1 fruit fly cellular context compared by ENCODE assay signal in the genomic region with DNA sequence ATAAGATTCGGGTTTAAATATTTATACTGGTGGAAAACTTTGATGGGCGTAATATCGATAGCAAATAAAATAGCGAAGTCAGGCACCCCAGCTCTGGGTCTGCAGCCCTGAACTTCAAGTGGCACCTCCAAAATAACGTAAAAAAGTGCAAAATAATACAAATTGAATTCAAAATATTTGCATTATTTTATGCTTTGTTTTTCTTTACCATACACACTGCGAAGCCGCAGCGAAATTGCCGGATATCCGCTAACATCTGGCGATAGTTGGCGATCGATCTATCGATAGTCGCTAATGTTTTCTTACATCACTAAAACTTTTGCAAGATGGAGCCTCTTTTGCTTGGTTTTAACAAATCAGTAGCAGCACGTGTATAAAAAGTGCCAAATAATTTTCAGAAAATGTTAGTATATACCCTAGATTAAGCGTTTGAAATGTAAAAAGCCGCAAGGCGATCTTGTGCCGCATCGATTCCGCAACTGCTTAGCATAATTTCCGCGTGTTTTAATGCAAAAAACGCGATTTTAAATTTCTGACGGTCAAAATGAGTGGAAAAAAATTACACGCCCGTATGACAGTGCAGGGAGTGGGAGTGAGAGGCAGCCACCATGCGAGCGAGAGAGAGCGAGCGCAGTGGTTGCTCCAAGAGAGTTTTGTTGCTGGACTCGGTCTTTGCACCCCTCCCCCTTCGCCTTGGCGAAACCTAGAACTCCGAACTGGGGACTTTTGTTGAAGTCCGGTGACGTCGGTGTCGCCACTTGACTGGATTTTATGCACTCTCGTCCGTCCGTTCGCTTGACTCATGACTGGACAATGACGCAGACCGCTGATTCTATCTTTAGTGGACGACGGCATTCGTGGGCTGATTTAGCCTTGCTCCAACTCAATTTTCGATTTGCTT.
TF ChIP-seq lines count a peak whose summit lies in the region.

A gene (plus strand): TSS at position 332 of the 901 bp plus-strand sequence.

TF ChIP-seq in whole organism, embryonic, 481 proteins besides CTCF, POLR2A, EP300 and RAD21 (continued from another document and continues in another):
- TF ChIP-seq Sry-δ (GFP tag; optimal IDR thresholded peaks at IDR 0.05; lab: Kevin White, UChicago) = peak; percentile 95
- peak; percentile 19 for TF ChIP-seq schlank (tag; optimal IDR thresholded peaks at IDR 0.05; lab: Kevin White, UChicago)
- no peak for TF ChIP-seq Dfd (GFP tag; optimal IDR thresholded peaks at IDR 0.05; lab: Kevin White, UChicago)
- peak; percentile 20 for TF ChIP-seq CG13624 (GFP tag; optimal IDR thresholded peaks at IDR 0.05; lab: Kevin White, UChicago)
- peak; percentile 12 for TF ChIP-seq Ssrp (tag; optimal IDR thresholded peaks at IDR 0.05; lab: Kevin White, UChicago)
- peak; percentile 75 for TF ChIP-seq gcm (GFP tag; optimal IDR thresholded peaks at IDR 0.05; lab: Kevin White, UChicago)
- TF ChIP-seq CHES-1-like (GFP tag; optimal IDR thresholded peaks at IDR 0.05; lab: Kevin White, UChicago) = no peak
- TF ChIP-seq stwl (tag; optimal IDR thresholded peaks at IDR 0.05; lab: Kevin White, UChicago) = no peak
- no peak for TF ChIP-seq CG5953 (GFP tag; IDR thresholded peaks at IDR 0.05; lab: Robert Waterston, UW)
- peak; percentile 50 for TF ChIP-seq Max (GFP tag; optimal IDR thresholded peaks at IDR 0.05; lab: Kevin White, UChicago)
- TF ChIP-seq CG12659 (GFP tag; optimal IDR thresholded peaks at IDR 0.05; lab: Kevin White, UChicago) = peak; percentile 54
- peak; percentile 19 for TF ChIP-seq tap (tag; optimal IDR thresholded peaks at IDR 0.05; lab: Kevin White, UChicago)
- no peak for TF ChIP-seq Hand (GFP tag; optimal IDR thresholded peaks at IDR 0.05; lab: Kevin White, UChicago)
- peak; percentile 51 for TF ChIP-seq CG2116 (GFP tag; optimal IDR thresholded peaks at IDR 0.05; lab: Kevin White, UChicago)
- TF ChIP-seq unpg (GFP tag; optimal IDR thresholded peaks at IDR 0.05; lab: Kevin White, UChicago) = peak; percentile 27
- TF ChIP-seq hkb (optimal IDR thresholded peaks at IDR 0.05; lab: Kevin White, UChicago) = peak; percentile 41
- no peak for TF ChIP-seq hkb (GFP tag; IDR thresholded peaks at IDR 0.05; lab: Robert Waterston, UW)
- TF ChIP-seq kah (GFP tag; optimal IDR thresholded peaks at IDR 0.05; lab: Kevin White, UChicago) = peak; percentile 96
- no peak for TF ChIP-seq ttk (GFP tag; IDR thresholded peaks at IDR 0.05; lab: Robert Waterston, UW)
- peak; percentile 52 for TF ChIP-seq odd (GFP tag; optimal IDR thresholded peaks at IDR 0.05; lab: Kevin White, UChicago)
- TF ChIP-seq CG10209 (GFP tag; optimal IDR thresholded peaks at IDR 0.05; lab: Kevin White, UChicago) = no peak
- no peak for TF ChIP-seq Bteb2 (GFP tag; optimal IDR thresholded peaks at IDR 0.05; lab: Kevin White, UChicago)
- no peak for TF ChIP-seq CG10654 (GFP tag; optimal IDR thresholded peaks at IDR 0.05; lab: Kevin White, UChicago)
- no peak for TF ChIP-seq Hmx (GFP tag; optimal IDR thresholded peaks at IDR 0.05; lab: Kevin White, UChicago)
- TF ChIP-seq CG10979 (tag; optimal IDR thresholded peaks at IDR 0.05; lab: Kevin White, UChicago) = peak; percentile 1
- peak; percentile 5 for TF ChIP-seq repo (GFP tag; optimal IDR thresholded peaks at IDR 0.05; lab: Kevin White, UChicago)
- peak; percentile 16 for TF ChIP-seq CG17385 (GFP tag; optimal IDR thresholded peaks at IDR 0.05; lab: Kevin White, UChicago)
- TF ChIP-seq gfzf (GFP tag; optimal IDR thresholded peaks at IDR 0.05; lab: Kevin White, UChicago) = no peak
- no peak for TF ChIP-seq HLH3B (GFP tag; IDR thresholded peaks at IDR 0.05; lab: Robert Waterston, UW)
- TF ChIP-seq CG9437 (GFP tag; optimal IDR thresholded peaks at IDR 0.05; lab: Kevin White, UChicago) = peak; percentile 89
- TF ChIP-seq GATAe (GFP tag; conservative IDR thresholded peaks at IDR 0.05; lab: Robert Waterston, UW) = no peak
- no peak for TF ChIP-seq gsb (GFP tag; IDR thresholded peaks at IDR 0.05; lab: Robert Waterston, UW)
- TF ChIP-seq CG12104 (GFP tag; optimal IDR thresholded peaks at IDR 0.05; lab: Kevin White, UChicago) = peak; percentile 36
- TF ChIP-seq CG15601 (tag; optimal IDR thresholded peaks at IDR 0.05; lab: Kevin White, UChicago) = peak; percentile 9
- TF ChIP-seq B-H1 (GFP tag; IDR thresholded peaks at IDR 0.05; lab: Robert Waterston, UW) = no peak
- TF ChIP-seq NC2β (GFP tag; optimal IDR thresholded peaks at IDR 0.05; lab: Kevin White, UChicago) = peak; percentile 49
- TF ChIP-seq CG3065 (GFP tag; optimal IDR thresholded peaks at IDR 0.05; lab: Kevin White, UChicago) = no peak
- TF ChIP-seq CG16813 (GFP tag; IDR thresholded peaks at IDR 0.05; lab: Robert Waterston, UW; ENCODE audit: partially characterized antibody) = no peak
- TF ChIP-seq vvl (GFP tag; IDR thresholded peaks at IDR 0.05; lab: Robert Waterston, UW) = no peak
- no peak for TF ChIP-seq ac (GFP tag; optimal IDR thresholded peaks at IDR 0.05; lab: Kevin White, UChicago)
- peak; percentile 52 for TF ChIP-seq salm (tag; optimal IDR thresholded peaks at IDR 0.05; lab: Kevin White, UChicago)
- peak; percentile 15 for TF ChIP-seq HmgZ (tag; optimal IDR thresholded peaks at IDR 0.05; lab: Kevin White, UChicago)
- peak; percentile 23 for TF ChIP-seq Fer1 (GFP tag; optimal IDR thresholded peaks at IDR 0.05; lab: Kevin White, UChicago)
- TF ChIP-seq zen2 (GFP tag; IDR thresholded peaks at IDR 0.05; lab: Robert Waterston, UW; ENCODE audit: partially characterized antibody) = no peak
- no peak for TF ChIP-seq Nf-YC (tag; optimal IDR thresholded peaks at IDR 0.05; lab: Kevin White, UChicago)
- peak; percentile 99 for TF ChIP-seq phol (tag; optimal IDR thresholded peaks at IDR 0.05; lab: Kevin White, UChicago)
- TF ChIP-seq amos (GFP tag; IDR thresholded peaks at IDR 0.05; lab: Robert Waterston, UW; ENCODE audit: partially characterized antibody) = no peak
- TF ChIP-seq sc (optimal IDR thresholded peaks at IDR 0.05; lab: Kevin White, UChicago) = no peak
- TF ChIP-seq sc (GFP tag; optimal IDR thresholded peaks at IDR 0.05; lab: Kevin White, UChicago) = no peak
- peak; percentile 47 for TF ChIP-seq CG18619 (GFP tag; optimal IDR thresholded peaks at IDR 0.05; lab: Kevin White, UChicago)
- TF ChIP-seq CG10147 (GFP tag; optimal IDR thresholded peaks at IDR 0.05; lab: Kevin White, UChicago) = peak; percentile 15
- TF ChIP-seq CG7271 (tag; optimal IDR thresholded peaks at IDR 0.05; lab: Kevin White, UChicago) = peak; percentile 45
- peak; percentile 25 for TF ChIP-seq fd64A (GFP tag; optimal IDR thresholded peaks at IDR 0.05; lab: Kevin White, UChicago)
- peak; percentile 66 for TF ChIP-seq CG1603 (tag; optimal IDR thresholded peaks at IDR 0.05; lab: Kevin White, UChicago)
- peak; percentile 41 for TF ChIP-seq CG7987 (GFP tag; optimal IDR thresholded peaks at IDR 0.05; lab: Kevin White, UChicago)
- TF ChIP-seq h (optimal IDR thresholded peaks at IDR 0.05; lab: Kevin White, UChicago) = no peak
- peak; percentile 64 for TF ChIP-seq CG17186 (GFP tag; optimal IDR thresholded peaks at IDR 0.05; lab: Kevin White, UChicago)
- no peak for TF ChIP-seq sima (GFP tag; optimal IDR thresholded peaks at IDR 0.05; lab: Kevin White, UChicago)
- TF ChIP-seq CG12071 (GFP tag; optimal IDR thresholded peaks at IDR 0.05; lab: Kevin White, UChicago) = peak; percentile 29
- peak; percentile 16 for TF ChIP-seq BtbVII (GFP tag; optimal IDR thresholded peaks at IDR 0.05; lab: Kevin White, UChicago)
- TF ChIP-seq HmgD (GFP tag; optimal IDR thresholded peaks at IDR 0.05; lab: Kevin White, UChicago) = peak; percentile 36
- peak; percentile 12 for TF ChIP-seq CG15696 (tag; optimal IDR thresholded peaks at IDR 0.05; lab: Kevin White, UChicago)
- TF ChIP-seq seq (GFP tag; IDR thresholded peaks at IDR 0.05; lab: Robert Waterston, UW) = no peak
- TF ChIP-seq CG1647 (GFP tag; optimal IDR thresholded peaks at IDR 0.05; lab: Kevin White, UChicago) = no peak
- no peak for TF ChIP-seq run (tag; optimal IDR thresholded peaks at IDR 0.05; lab: Kevin White, UChicago)
- TF ChIP-seq H2.0 (GFP tag; IDR thresholded peaks at IDR 0.05; lab: Robert Waterston, UW) = no peak
- TF ChIP-seq zen (tag; optimal IDR thresholded peaks at IDR 0.05; lab: Kevin White, UChicago) = peak; percentile 40
- peak; percentile 26 for TF ChIP-seq Vsx1 (GFP tag; optimal IDR thresholded peaks at IDR 0.05; lab: Kevin White, UChicago)
- TF ChIP-seq CG17568 (GFP tag; optimal IDR thresholded peaks at IDR 0.05; lab: Kevin White, UChicago) = peak; percentile 47
- TF ChIP-seq Jarid2 (GFP tag; optimal IDR thresholded peaks at IDR 0.05; lab: Kevin White, UChicago) = peak; percentile 1
- TF ChIP-seq Meics (GFP tag; optimal IDR thresholded peaks at IDR 0.05; lab: Kevin White, UChicago) = peak; percentile 15
- TF ChIP-seq CG6683 (GFP tag; optimal IDR thresholded peaks at IDR 0.05; lab: Kevin White, UChicago) = no peak
- no peak for TF ChIP-seq CG17612 (GFP tag; IDR thresholded peaks at IDR 0.05; lab: Robert Waterston, UW)
- peak; percentile 6 for TF ChIP-seq HLHmδ (GFP tag; optimal IDR thresholded peaks at IDR 0.05; lab: Kevin White, UChicago)
- peak; percentile 65 for TF ChIP-seq nmo (GFP tag; optimal IDR thresholded peaks at IDR 0.05; lab: Kevin White, UChicago)
- no peak for TF ChIP-seq esg (GFP tag; conservative IDR thresholded peaks at IDR 0.05; lab: Robert Waterston, UW)
- TF ChIP-seq Med (GFP tag; lab: Kevin White, UChicago) = peak; percentile 91
- no peak for TF ChIP-seq dan (GFP tag; IDR thresholded peaks at IDR 0.05; lab: Robert Waterston, UW)
- no peak for TF ChIP-seq CG14050 (GFP tag; IDR thresholded peaks at IDR 0.05; lab: Robert Waterston, UW)
- TF ChIP-seq Ets97D (GFP tag; optimal IDR thresholded peaks at IDR 0.05; lab: Kevin White, UChicago) = peak; percentile 96
- TF ChIP-seq inv (GFP tag; IDR thresholded peaks at IDR 0.05; lab: Robert Waterston, UW; ENCODE audit: partially characterized antibody) = no peak
- peak; percentile 71 for TF ChIP-seq pzg (GFP tag; optimal IDR thresholded peaks at IDR 0.05; lab: Kevin White, UChicago)
- TF ChIP-seq bbx (GFP tag; IDR thresholded peaks at IDR 0.05; lab: Robert Waterston, UW; ENCODE audit: partially characterized antibody) = no peak
- peak; percentile 89 for TF ChIP-seq cwo (GFP tag; optimal IDR thresholded peaks at IDR 0.05; lab: Kevin White, UChicago)
- peak; percentile 38 for TF ChIP-seq CG10267 (tag; optimal IDR thresholded peaks at IDR 0.05; lab: Kevin White, UChicago)
- TF ChIP-seq bsh (GFP tag; optimal IDR thresholded peaks at IDR 0.05; lab: Kevin White, UChicago) = peak in 1 of 2 experiments; percentile 22
- no peak for TF ChIP-seq pan (optimal IDR thresholded peaks at IDR 0.05; lab: Kevin White, UChicago)
- no peak for TF ChIP-seq pan (GFP tag; optimal IDR thresholded peaks at IDR 0.05 in 1 of 2, IDR thresholded peaks at IDR 0.05 in 1 of 2)
- TF ChIP-seq nerfin-2 (GFP tag; IDR thresholded peaks at IDR 0.05; lab: Robert Waterston, UW; ENCODE audit: partially characterized antibody) = no peak
- peak; percentile 44 for TF ChIP-seq CG1233 (GFP tag; optimal IDR thresholded peaks at IDR 0.05; lab: Kevin White, UChicago)
- TF ChIP-seq sr (GFP tag; IDR thresholded peaks at IDR 0.05; lab: Robert Waterston, UW) = no peak
- peak; percentile 84 for TF ChIP-seq sens (GFP tag; lab: Kevin White, UChicago)
- TF ChIP-seq trem (tag; optimal IDR thresholded peaks at IDR 0.05; lab: Kevin White, UChicago) = peak; percentile 57
- no peak for TF ChIP-seq fd96Cb (tag; optimal IDR thresholded peaks at IDR 0.05; lab: Kevin White, UChicago)
- TF ChIP-seq CG11504 (tag; optimal IDR thresholded peaks at IDR 0.05; lab: Kevin White, UChicago) = peak; percentile 13
- TF ChIP-seq ranshi (GFP tag; IDR thresholded peaks at IDR 0.05; lab: Robert Waterston, UW) = no peak
- peak; percentile 1 for TF ChIP-seq CG30403 (GFP tag; optimal IDR thresholded peaks at IDR 0.05; lab: Kevin White, UChicago)
- no peak for TF ChIP-seq Drgx (GFP tag; IDR thresholded peaks at IDR 0.05; lab: Robert Waterston, UW)
- TF ChIP-seq unc-4 (GFP tag; IDR thresholded peaks at IDR 0.05; lab: Robert Waterston, UW; ENCODE audit: partially characterized antibody) = no peak
- no peak for TF ChIP-seq dysf (GFP tag; IDR thresholded peaks at IDR 0.05; lab: Robert Waterston, UW)
- TF ChIP-seq Bdp1 (GFP tag; optimal IDR thresholded peaks at IDR 0.05; lab: Kevin White, UChicago) = no peak
- peak; percentile 15 for TF ChIP-seq CG9817 (tag; optimal IDR thresholded peaks at IDR 0.05; lab: Kevin White, UChicago)
- no peak for TF ChIP-seq CG17361 (GFP tag; IDR thresholded peaks at IDR 0.05; lab: Robert Waterston, UW)
- peak; percentile 23 for TF ChIP-seq CG15011 (GFP tag; optimal IDR thresholded peaks at IDR 0.05; lab: Kevin White, UChicago)
- peak; percentile 24 for TF ChIP-seq YL-1 (GFP tag; optimal IDR thresholded peaks at IDR 0.05; lab: Kevin White, UChicago)
- no peak for TF ChIP-seq onecut (GFP tag; IDR thresholded peaks at IDR 0.05; lab: Robert Waterston, UW)
- TF ChIP-seq CG1602 (GFP tag; optimal IDR thresholded peaks at IDR 0.05; lab: Kevin White, UChicago) = no peak
- TF ChIP-seq Fer3 (tag; optimal IDR thresholded peaks at IDR 0.05; lab: Kevin White, UChicago) = peak; percentile 48
- TF ChIP-seq CG12219 (GFP tag; optimal IDR thresholded peaks at IDR 0.05; lab: Kevin White, UChicago) = peak; percentile 17
- no peak for TF ChIP-seq gsb-n (tag; optimal IDR thresholded peaks at IDR 0.05; lab: Kevin White, UChicago)
- TF ChIP-seq CG14965 (GFP tag; optimal IDR thresholded peaks at IDR 0.05; lab: Kevin White, UChicago; ENCODE audit: borderline replicate concordance) = no peak
- TF ChIP-seq dpn (GFP tag; optimal IDR thresholded peaks at IDR 0.05; lab: Kevin White, UChicago) = no peak
- peak; percentile 67 for TF ChIP-seq caup (GFP tag; optimal IDR thresholded peaks at IDR 0.05; lab: Kevin White, UChicago; ENCODE audit: severe bottlenecking)
- TF ChIP-seq CoRest (tag; optimal IDR thresholded peaks at IDR 0.05; lab: Kevin White, UChicago) = peak; percentile 53
- no peak for TF ChIP-seq chn (GFP tag; optimal IDR thresholded peaks at IDR 0.05; lab: Kevin White, UChicago)
- no peak for TF ChIP-seq jumu (GFP tag; optimal IDR thresholded peaks at IDR 0.05; lab: Kevin White, UChicago)
- TF ChIP-seq lola (GFP tag; optimal IDR thresholded peaks at IDR 0.05; lab: Kevin White, UChicago) = peak in 1 of 3 experiments; percentile 29
- peak; percentile 11 for TF ChIP-seq Spps (tag; optimal IDR thresholded peaks at IDR 0.05; lab: Kevin White, UChicago)
- TF ChIP-seq CG4707 (GFP tag; optimal IDR thresholded peaks at IDR 0.05; lab: Kevin White, UChicago) = no peak
- no peak for TF ChIP-seq Doc2 (GFP tag; IDR thresholded peaks at IDR 0.05; lab: Robert Waterston, UW)
- no peak for TF ChIP-seq Awh (GFP tag; IDR thresholded peaks at IDR 0.05; lab: Robert Waterston, UW)
- no peak for TF ChIP-seq CG32767 (GFP tag; IDR thresholded peaks at IDR 0.05; lab: Robert Waterston, UW)
- TF ChIP-seq CG3163 (GFP tag; optimal IDR thresholded peaks at IDR 0.05; lab: Kevin White, UChicago) = no peak
- TF ChIP-seq Xbp1 (GFP tag; optimal IDR thresholded peaks at IDR 0.05; lab: Kevin White, UChicago) = no peak
